Worm (Caenorhabditis elegans): ENCODE data around the gene D2007.1.

Gene D2007.1

ce11 chrIII:8172609-8173133, 17.4 kb downstream of the D2007.1 start:
- TF ChIP-seq mep-1 (tag; optimal IDR thresholded peaks at IDR 0.05) (no peak), C04F5.9 (tag; optimal IDR thresholded peaks at IDR 0.05) (no peak), hlh-17 (GFP tag; optimal IDR thresholded peaks at IDR 0.05; ENCODE audit: borderline replicate concordance) (no peak), lir-3 (tag; optimal IDR thresholded peaks at IDR 0.05; ENCODE audit: poor library complexity) (no peak), ceh-90 (tag; optimal IDR thresholded peaks at IDR 0.05) (no peak), nhr-19 (GFP tag; conservative IDR thresholded peaks at IDR 0.05) (peak; percentile 18), dsc-1 (tag; optimal IDR thresholded peaks at IDR 0.05) (no peak), jun-1 (tag; optimal IDR thresholded peaks at IDR 0.05) (no peak), C34B4.2 (tag; optimal IDR thresholded peaks at IDR 0.05) (no peak), egl-13 (tag; optimal IDR thresholded peaks at IDR 0.05) (no peak), mab-9 (GFP tag; IDR thresholded peaks at IDR 0.05) (no peak), zag-1 (tag; optimal IDR thresholded peaks at IDR 0.05) (no peak), ets-5 (GFP tag; IDR thresholded peaks at IDR 0.05) (no peak), ces-1 (GFP tag; optimal IDR thresholded peaks at IDR 0.05) (no peak), C16A3.4 (tag; optimal IDR thresholded peaks at IDR 0.05) (no peak), tlp-1 (tag; optimal IDR thresholded peaks at IDR 0.05) (no peak), xbp-1 (tag; optimal IDR thresholded peaks at IDR 0.05) (no peak), aly-2 (tag; optimal IDR thresholded peaks at IDR 0.05) (peak; percentile 80), ceh-63 (GFP tag; optimal IDR thresholded peaks at IDR 0.05) (no peak), nhr-71 (tag; optimal IDR thresholded peaks at IDR 0.05) (peak; percentile 16), rnt-1 (tag; optimal IDR thresholded peaks at IDR 0.05) (peak; percentile 28), nhr-28 (tag; optimal IDR thresholded peaks at IDR 0.05) (no peak), unc-62 (GFP tag; optimal IDR thresholded peaks at IDR 0.05) (no peak), lsy-2 (tag; optimal IDR thresholded peaks at IDR 0.05) (peak in 1 of 2 experiments; percentile 12), pag-3 (tag; optimal IDR thresholded peaks at IDR 0.05; ENCODE audit: borderline replicate concordance, insufficient read depth) (no peak), pqm-1 (tag; optimal IDR thresholded peaks at IDR 0.05) (no peak), snpc-4 (tag; optimal IDR thresholded peaks at IDR 0.05) (no peak), egl-27 (tag; optimal IDR thresholded peaks at IDR 0.05) (no peak), fkh-4 (tag; optimal IDR thresholded peaks at IDR 0.05; ENCODE audit: borderline replicate concordance) (no peak), ceh-88 (GFP tag; IDR thresholded peaks at IDR 0.05) (no peak), lin-15B (tag; optimal IDR thresholded peaks at IDR 0.05) (no peak), vab-15 (tag; optimal IDR thresholded peaks at IDR 0.05) (no peak), lin-39 (tag; optimal IDR thresholded peaks at IDR 0.05) (no peak), unc-86 (tag; optimal IDR thresholded peaks at IDR 0.05) (no peak)

- TF ChIP-seq fos-1 (tag; optimal IDR thresholded peaks at IDR 0.05) (no peak), xbp-1 (tag; optimal IDR thresholded peaks at IDR 0.05) (no peak), skn-1 (tag; optimal IDR thresholded peaks at IDR 0.05) (no peak), lin-35 (GFP tag; optimal IDR thresholded peaks at IDR 0.05) (no peak), nhr-47 (tag; optimal IDR thresholded peaks at IDR 0.05) (no peak), blmp-1 (tag; optimal IDR thresholded peaks at IDR 0.05) (no peak), lin-39 (tag; optimal IDR thresholded peaks at IDR 0.05) (no peak), egl-13 (tag; optimal IDR thresholded peaks at IDR 0.05) (no peak), lin-14 (GFP tag; optimal IDR thresholded peaks at IDR 0.05) (no peak), F16B12.6 (tag; optimal IDR thresholded peaks at IDR 0.05) (no peak), ces-1 (GFP tag; optimal IDR thresholded peaks at IDR 0.05) (no peak), nhr-90 (tag; optimal IDR thresholded peaks at IDR 0.05; ENCODE audit: poor library complexity) (no peak), efl-1 (optimal IDR thresholded peaks at IDR 0.05) (no peak), efl-1 (GFP tag; optimal IDR thresholded peaks at IDR 0.05 in 1 of 2) (no peak), mab-9 (GFP tag; IDR thresholded peaks at IDR 0.05) (no peak), sptf-1 (tag; optimal IDR thresholded peaks at IDR 0.05) (no peak), hlh-17 (GFP tag; optimal IDR thresholded peaks at IDR 0.05; ENCODE audit: borderline replicate concordance) (no peak), aly-2 (tag; optimal IDR thresholded peaks at IDR 0.05) (no peak), nhr-11 (tag; optimal IDR thresholded peaks at IDR 0.05) (no peak)
Measured at ce11 chrIII:8175263-8175662, 20.0 kb downstream of the D2007.1 start.

Measured in whole organism, L1 larva.